Worm (Caenorhabditis elegans) whole organism, L3 larva: ENCODE results near the gene srbc-77.

ENCODE experiments used
- R02D3.7 ChIP-seq: fragments of 150-350 bp; optimal IDR thresholded peaks from 2 replicates; lab custom pipeline; 2014; ENCODE audit warnings: missing biosample characterization, missing genetic modification characterization
- ZK546.5 ChIP-seq: sonication (generic microtip); optimal IDR thresholded peaks from 2 replicates; lab custom pipeline; 2017; ENCODE audit warnings: missing biosample characterization, missing genetic modification characterization
- aly-2 ChIP-seq: fragments of 150-350 bp; optimal IDR thresholded peaks from 2 replicates; lab custom pipeline; 2014; ENCODE audit warnings: missing biosample characterization, missing genetic modification characterization
- ama-1 ChIP-seq: fragments of 150-350 bp; optimal IDR thresholded peaks from 2 replicates; lab custom pipeline; 2018
- ceh-82 ChIP-seq: fragments of 150-350 bp; optimal IDR thresholded peaks from 2 replicates; lab custom pipeline; 2014; ENCODE audit warnings: missing biosample characterization, missing genetic modification characterization
- egl-27 ChIP-seq: sonication (generic microtip); optimal IDR thresholded peaks from 4 replicates; lab custom pipeline; 2017; ENCODE audit warnings: missing biosample characterization, missing genetic modification reagents, missing genetic modification characterization
- egl-5 ChIP-seq: fragments of 150-350 bp; optimal IDR thresholded peaks from 2 replicates; lab custom pipeline; 2017; ENCODE audit warnings: missing biosample characterization, missing genetic modification reagents, missing genetic modification characterization, inconsistent platforms
- elt-2 ChIP-seq: sonication (generic microtip); optimal IDR thresholded peaks from 2 replicates; lab custom pipeline; 2016; ENCODE audit warnings: missing genetic modification reagents, mild to moderate bottlenecking, missing genetic modification characterization, missing compliant biosample characterization
- elt-3 ChIP-seq, 3 experiments: fragments of 150-350 bp in 1 of 3; sonication (generic microtip) in 2 of 3; optimal IDR thresholded peaks; 2 replicates in 2 of 3; 4 replicates in 1 of 3; lab custom pipeline; 2014 to 2017; ENCODE audit warnings: missing biosample characterization in 3 of 3, missing genetic modification characterization in 3 of 3
- eor-1 ChIP-seq, 2 experiments: fragments of 150-350 bp; optimal IDR thresholded peaks; 2 replicates each; lab custom pipeline; 2014 to 2018; ENCODE audit warnings: missing biosample characterization in 2 of 2, missing genetic modification characterization in 2 of 2
- fkh-2 ChIP-seq: fragments of 150-350 bp; optimal IDR thresholded peaks from 2 replicates; lab custom pipeline; 2014; ENCODE audit warnings: missing biosample characterization, missing genetic modification reagents, missing genetic modification characterization
- fos-1 ChIP-seq: fragments of 150-350 bp; optimal IDR thresholded peaks from 2 replicates; lab custom pipeline; 2014; ENCODE audit warnings: missing biosample characterization, missing genetic modification characterization
- jun-1 ChIP-seq: fragments of 150-350 bp; optimal IDR thresholded peaks from 2 replicates; lab custom pipeline; 2014; ENCODE audit warnings: missing biosample characterization, missing genetic modification reagents, missing genetic modification characterization
- lin-15B ChIP-seq: fragments of 150-350 bp; optimal IDR thresholded peaks from 2 replicates; lab custom pipeline; 2014; ENCODE audit warnings: missing biosample characterization, missing genetic modification characterization
- mdl-1 ChIP-seq: fragments of 150-350 bp; optimal IDR thresholded peaks from 2 replicates; lab custom pipeline; 2014; ENCODE audit warnings: missing biosample characterization, missing genetic modification characterization
- mml-1 ChIP-seq: fragments of 150-350 bp; sonication (generic microtip); optimal IDR thresholded peaks from 3 replicates; lab custom pipeline; 2014; ENCODE audit warnings: missing biosample characterization, missing genetic modification characterization
- nfya-1 ChIP-seq: sonication (generic microtip); optimal IDR thresholded peaks from 2 replicates; lab custom pipeline; 2017; ENCODE audit warnings: missing genetic modification characterization, mild to moderate bottlenecking, missing compliant biosample characterization, antibody characterized with exemption, moderate library complexity; ENCODE audit not compliant: insufficient read depth
- nhr-11 ChIP-seq: fragments of 150-350 bp; optimal IDR thresholded peaks from 2 replicates; lab custom pipeline; 2014; ENCODE audit warnings: missing biosample characterization, missing genetic modification characterization
- nhr-12 ChIP-seq: fragments of 150-350 bp; optimal IDR thresholded peaks from 2 replicates; lab custom pipeline; 2014; ENCODE audit warnings: missing biosample characterization, missing genetic modification characterization
- nhr-23 ChIP-seq: fragments of 150-350 bp; optimal IDR thresholded peaks from 2 replicates; lab custom pipeline; 2014; ENCODE audit warnings: missing biosample characterization, missing genetic modification reagents, missing genetic modification characterization
- nhr-25 ChIP-seq: sonication (generic microtip); optimal IDR thresholded peaks from 2 replicates; lab custom pipeline; 2017; ENCODE audit warnings: missing biosample characterization, missing genetic modification characterization
- nhr-28 ChIP-seq: fragments of 150-350 bp; optimal IDR thresholded peaks from 2 replicates; lab custom pipeline; 2014; ENCODE audit warnings: missing biosample characterization, missing genetic modification characterization
- nhr-43 ChIP-seq: sonication (generic microtip); optimal IDR thresholded peaks from 2 replicates; lab custom pipeline; 2016; ENCODE audit warnings: mild to moderate bottlenecking, missing genetic modification characterization, missing compliant biosample characterization; ENCODE audit not compliant: poor library complexity, severe bottlenecking
- nhr-67 ChIP-seq: fragments of 150-350 bp; optimal IDR thresholded peaks from 2 replicates; lab custom pipeline; 2014; ENCODE audit warnings: missing biosample characterization, missing genetic modification characterization
- nhr-76 ChIP-seq: fragments of 150-350 bp; sonication (generic microtip); optimal IDR thresholded peaks from 5 replicates; lab custom pipeline; 2014; ENCODE audit warnings: missing biosample characterization, missing genetic modification characterization
- nhr-77 ChIP-seq: fragments of 150-350 bp; optimal IDR thresholded peaks from 2 replicates; lab custom pipeline; 2014; ENCODE audit warnings: missing biosample characterization, missing genetic modification characterization
- pha-4 ChIP-seq: fragments of 150-350 bp; optimal IDR thresholded peaks from 2 replicates; lab custom pipeline; 2014; ENCODE audit warnings: missing biosample characterization, missing genetic modification reagents, missing genetic modification characterization
- pqm-1 ChIP-seq: fragments of 150-350 bp; optimal IDR thresholded peaks from 2 replicates; lab custom pipeline; 2017; ENCODE audit warnings: missing biosample characterization, missing genetic modification characterization, inconsistent platforms
- sea-2 ChIP-seq: fragments of 150-350 bp; sonication (generic microtip); optimal IDR thresholded peaks from 4 replicates; lab custom pipeline; 2014; ENCODE audit warnings: missing biosample characterization, missing genetic modification reagents, missing genetic modification characterization
- skn-1 ChIP-seq: fragments of 150-350 bp; optimal IDR thresholded peaks from 2 replicates; lab custom pipeline; 2014; ENCODE audit warnings: missing biosample characterization, missing genetic modification characterization
- unc-62 ChIP-seq: fragments of 150-350 bp; sonication (generic microtip); optimal IDR thresholded peaks from 4 replicates; lab custom pipeline; 2014; ENCODE audit warnings: missing biosample characterization, missing genetic modification reagents, missing genetic modification characterization
- zag-1 ChIP-seq: fragments of 150-350 bp; optimal IDR thresholded peaks from 2 replicates; lab custom pipeline; 2014; ENCODE audit warnings: missing biosample characterization, missing genetic modification characterization

srbc-77 gene

DNA sequence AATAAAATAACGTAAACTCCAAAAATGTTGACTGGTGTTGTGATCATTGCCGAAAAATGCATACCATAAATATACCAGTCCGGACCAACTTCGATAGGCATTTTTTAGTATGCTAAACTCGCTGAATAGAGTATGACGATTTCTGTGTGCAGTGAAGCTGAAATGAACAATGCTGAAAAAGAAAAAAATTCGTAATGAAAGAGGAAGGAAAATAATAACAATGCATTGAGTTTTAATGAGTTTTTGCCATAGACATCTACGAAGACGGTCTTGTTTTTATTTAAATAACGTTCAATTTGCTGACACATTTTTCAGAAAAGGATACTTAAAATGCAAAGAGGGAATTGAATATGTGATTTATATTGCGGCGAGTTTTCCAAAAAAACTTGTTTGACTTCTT lies 37.6 kb downstream of the srbc-77 start, which contains the start of gene sri-1:
Gene sri-1, minus strand, starts transcription at position 101 of the 400 bp plus-strand sequence.
- no peak for TF ChIP-seq nhr-28 (tag; lab: Kevin White, UChicago)
- TF ChIP-seq, all 47 proteins: peak for 0

DNA sequence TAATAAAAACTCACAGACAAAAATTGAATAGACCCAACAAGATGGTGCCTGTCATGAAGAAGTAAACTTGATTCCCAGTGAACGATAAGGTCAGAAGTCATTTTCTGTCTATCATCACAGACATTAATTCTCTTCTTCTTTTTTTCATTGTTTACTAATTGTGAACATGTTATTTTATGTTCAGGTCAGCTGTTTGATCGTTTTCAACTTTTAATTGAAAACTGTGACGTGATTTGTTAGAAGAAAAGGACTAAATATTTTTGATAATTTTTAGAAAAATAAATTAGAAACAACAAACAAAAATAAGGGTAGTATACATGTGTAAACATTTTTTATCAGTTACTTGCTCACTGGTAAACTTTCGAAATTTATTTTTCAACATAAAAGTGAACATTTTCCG lies 39.7 kb downstream of the srbc-77 start, which contains the start of gene F36G9.7:
Gene F36G9.7, minus strand, starts transcription at position 101 of the 400 bp plus-strand sequence.
- TF ChIP-seq unc-62 (GFP tag; lab: Kevin White, UChicago) (no peak), egl-27 (no peak), fkh-2 (no peak), elt-2 (no peak), aly-2 (tag; lab: Kevin White, UChicago) (no peak), eor-1 (tag; optimal IDR thresholded peaks at IDR 0.05; lab: Kevin White, UChicago) (no peak), R02D3.7 (tag; lab: Kevin White, UChicago) (no peak), skn-1 (no peak), ceh-82 (tag; lab: Kevin White, UChicago) (no peak), mml-1 (tag; lab: Kevin White, UChicago) (no peak), nhr-25 (tag; lab: Kevin White, UChicago) (no peak), lin-15B (no peak), egl-5 (tag; lab: Kevin White, UChicago) (no peak), ama-1 (lab: Kevin White, UChicago) (no peak), zag-1 (tag; lab: Kevin White, UChicago) (no peak), ZK546.5 (no peak)

DNA sequence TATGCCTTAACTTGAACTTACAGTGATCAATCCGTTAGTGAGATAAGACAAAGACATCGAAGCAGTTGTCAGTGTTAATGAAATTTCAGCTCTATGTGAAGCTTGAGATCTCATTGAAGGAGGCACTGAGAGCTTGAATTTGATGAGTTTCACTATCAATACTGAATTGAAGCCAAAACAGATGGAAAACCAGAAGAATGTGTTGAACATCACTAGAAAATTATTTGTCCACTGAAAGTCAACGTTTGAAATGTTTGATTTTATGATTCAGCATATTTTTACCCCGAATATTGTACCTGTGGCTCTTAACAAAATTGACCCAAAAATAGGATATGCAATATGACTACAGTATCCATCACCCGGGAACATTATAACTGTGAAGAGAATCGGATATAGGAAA lies 40.8 kb downstream of the srbc-77 start:
- TF ChIP-seq unc-62 (GFP tag; lab: Kevin White, UChicago), result no peak
- no peak for TF ChIP-seq zag-1 (tag; lab: Kevin White, UChicago)
- TF ChIP-seq mml-1 (tag; lab: Kevin White, UChicago), result no peak
- TF ChIP-seq nhr-67, result no peak

DNA sequence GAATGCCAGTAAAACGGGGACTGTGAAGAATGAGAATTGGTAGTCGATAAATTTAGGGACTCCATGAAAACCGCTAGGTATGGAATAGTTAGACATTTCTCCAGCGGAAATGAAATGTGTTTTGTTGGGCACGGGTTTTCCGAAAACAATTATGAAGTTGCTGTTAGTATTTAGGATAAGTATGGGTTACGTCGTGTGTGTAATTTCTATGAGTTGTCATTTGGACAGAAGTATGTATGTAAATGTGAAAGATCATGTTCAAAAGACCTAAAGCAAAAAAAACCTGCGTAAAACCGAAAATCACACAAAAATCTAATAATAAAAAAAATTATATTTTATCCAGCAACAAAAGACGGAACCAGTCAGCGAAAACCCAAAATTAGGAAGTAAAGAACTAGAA lies 42.5 kb downstream of the srbc-77 start, which contains the start of gene sru-23:
Gene sru-23, minus strand, starts transcription at position 101 of the 400 bp plus-strand sequence.
- TF ChIP-seq fos-1 (tag; lab: Kevin White, UChicago), result no peak
- TF ChIP-seq mml-1 (tag; lab: Kevin White, UChicago), result no peak
- no peak for TF ChIP-seq sea-2 (GFP tag; lab: Kevin White, UChicago)

DNA sequence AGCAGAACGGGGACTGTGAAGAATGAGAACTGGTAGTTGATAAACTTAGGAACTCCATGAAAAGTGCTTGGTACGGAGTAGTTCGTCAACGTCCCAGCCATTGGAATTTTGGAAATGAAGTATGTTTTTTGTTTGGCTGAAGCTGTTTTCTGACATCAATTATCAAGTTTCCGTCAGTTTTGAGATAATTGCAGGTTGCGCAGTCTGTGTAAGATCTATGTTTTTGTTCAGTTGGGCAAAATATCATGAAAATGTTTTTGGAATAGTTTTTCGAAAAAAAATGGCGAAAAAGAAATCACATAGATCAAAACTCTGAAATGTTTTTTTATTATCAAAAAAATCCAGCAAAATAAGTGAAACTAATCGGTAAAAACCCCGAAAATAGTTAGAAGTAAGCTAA lies 44.9 kb downstream of the srbc-77 start, which contains the start of gene sru-22:
Gene sru-22, minus strand, starts transcription at position 101 of the 400 bp plus-strand sequence.
- TF ChIP-seq pqm-1 (tag; lab: Kevin White, UChicago), result no peak
- no peak for TF ChIP-seq skn-1
- TF ChIP-seq nhr-77 (tag; lab: Kevin White, UChicago), result no peak
- TF ChIP-seq nhr-76, result no peak
- no peak for TF ChIP-seq aly-2 (tag; lab: Kevin White, UChicago)
- TF ChIP-seq eor-1 (tag; optimal IDR thresholded peaks at IDR 0.05; lab: Kevin White, UChicago), result no peak
- no peak for TF ChIP-seq lin-15B
- TF ChIP-seq, all 47 proteins: peak for 0

DNA sequence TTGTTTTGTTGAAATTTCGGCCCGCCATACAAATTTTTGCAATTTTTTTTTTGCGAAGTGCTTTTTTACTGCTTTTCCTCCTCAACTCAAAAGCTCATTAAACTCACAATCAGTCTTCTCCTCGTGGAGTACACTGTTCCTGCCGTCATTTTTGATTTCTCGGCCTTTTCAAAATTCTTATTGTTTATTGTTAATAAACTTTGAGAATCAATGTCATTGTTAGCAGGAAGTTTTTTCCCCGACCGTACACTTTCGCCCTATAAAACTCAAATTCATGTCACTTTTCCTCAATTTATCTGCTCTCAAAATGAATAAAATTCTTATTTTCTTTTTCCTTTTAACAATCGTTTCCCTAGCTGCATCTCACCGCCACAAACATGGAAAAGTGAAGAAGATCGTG lies 45.9 kb downstream of the srbc-77 start, which contains the start of gene clec-232:
Gene clec-232, plus strand, starts transcription at position 301 of the 400 bp plus-strand sequence.
- no peak for TF ChIP-seq mdl-1
- no peak for TF ChIP-seq nhr-67
- TF ChIP-seq nhr-23 (tag; lab: Kevin White, UChicago), result no peak
- no peak for TF ChIP-seq jun-1 (tag; lab: Kevin White, UChicago)
- no peak for TF ChIP-seq elt-3 (tag; optimal IDR thresholded peaks at IDR 0.05; lab: Kevin White, UChicago)
- no peak for TF ChIP-seq eor-1 (tag; optimal IDR thresholded peaks at IDR 0.05; lab: Kevin White, UChicago)
- TF ChIP-seq mml-1 (tag; lab: Kevin White, UChicago), result no peak
- TF ChIP-seq nhr-11 (tag; lab: Kevin White, UChicago), result no peak
- TF ChIP-seq pha-4, result no peak
- TF ChIP-seq nhr-12 (tag; lab: Kevin White, UChicago), result no peak
- no peak for TF ChIP-seq nhr-43
- no peak for TF ChIP-seq nfya-1 (tag; lab: Kevin White, UChicago)
- TF ChIP-seq, all 47 proteins: peak for 0
